Fruit fly (Drosophila melanogaster) whole organism, embryonic: ENCODE results near the gene CG8925.

ENCODE experiments used
- ATbp ChIP-seq: fragments of 200-800 bp; sonication (Bioruptor generic); optimal IDR thresholded peaks from 2 replicates; lab custom pipeline; 2017; ENCODE audit warnings: missing biosample characterization, mild to moderate bottlenecking, missing genetic modification characterization, missing genetic modification reagents
- CG12744 ChIP-seq: fragments of 200-800 bp; sonication (Bioruptor generic); optimal IDR thresholded peaks from 2 replicates; lab custom pipeline; 2016; ENCODE audit warnings: missing biosample characterization, missing genetic modification characterization
- CG1602 ChIP-seq: fragments of 200-800 bp; sonication (Bioruptor generic); optimal IDR thresholded peaks from 3 replicates; lab custom pipeline; 2016; ENCODE audit warnings: missing biosample characterization, missing genetic modification characterization
- CG18262 ChIP-seq: fragments of 200-800 bp; optimal IDR thresholded peaks from 3 replicates; lab custom pipeline; 2019; ENCODE audit warnings: missing biosample characterization, mild to moderate bottlenecking, missing genetic modification characterization, moderate library complexity
- CG33213 ChIP-seq: fragments of 200-800 bp; sonication (Bioruptor generic); optimal IDR thresholded peaks from 3 replicates; lab custom pipeline; 2016; ENCODE audit warnings: missing biosample characterization, missing genetic modification characterization
- CG8388 ChIP-seq: fragments of 200-800 bp; sonication (Bioruptor generic); optimal IDR thresholded peaks from 2 replicates; lab custom pipeline; 2019; ENCODE audit warnings: missing biosample characterization, mild to moderate bottlenecking, missing genetic modification characterization, moderate library complexity
- CrebB ChIP-seq: fragments of 200-800 bp; sonication (Bioruptor generic); optimal IDR thresholded peaks from 3 replicates; lab custom pipeline; 2018; ENCODE audit warnings: missing biosample characterization, mild to moderate bottlenecking, missing genetic modification characterization
- cg ChIP-seq: fragments of 200-800 bp; sonication (Bioruptor generic); optimal IDR thresholded peaks from 3 replicates; lab custom pipeline; 2019; ENCODE audit warnings: missing biosample characterization, mild to moderate bottlenecking, missing genetic modification characterization, moderate library complexity
- dmrt99B ChIP-seq: fragments of 200-800 bp; sonication (Bioruptor generic); optimal IDR thresholded peaks from 2 replicates; lab custom pipeline; 2018; ENCODE audit warnings: missing biosample characterization, mild to moderate bottlenecking, missing genetic modification characterization, moderate library complexity
- fu2 ChIP-seq: fragments of 200-800 bp; sonication (Bioruptor generic); optimal IDR thresholded peaks from 2 replicates; lab custom pipeline; 2016; ENCODE audit warnings: missing biosample characterization, missing genetic modification characterization
- grn ChIP-seq: fragments of 200-800 bp; sonication (Bioruptor generic); optimal IDR thresholded peaks from 3 replicates; lab custom pipeline; 2017; ENCODE audit warnings: missing biosample characterization, missing genetic modification characterization
- kay ChIP-seq: fragments of 200-800 bp; sonication (Bioruptor generic); optimal IDR thresholded peaks from 2 replicates; lab custom pipeline; 2016; ENCODE audit warnings: missing biosample characterization, missing genetic modification characterization
- ranshi ChIP-seq: fragments of 200-800 bp; sonication (Bioruptor generic); IDR thresholded peaks from 2 replicates; pipeline ENCODE4 v1.3.6; 2022; ENCODE audit warnings: missing biosample characterization, missing genetic modification characterization

DNA sequence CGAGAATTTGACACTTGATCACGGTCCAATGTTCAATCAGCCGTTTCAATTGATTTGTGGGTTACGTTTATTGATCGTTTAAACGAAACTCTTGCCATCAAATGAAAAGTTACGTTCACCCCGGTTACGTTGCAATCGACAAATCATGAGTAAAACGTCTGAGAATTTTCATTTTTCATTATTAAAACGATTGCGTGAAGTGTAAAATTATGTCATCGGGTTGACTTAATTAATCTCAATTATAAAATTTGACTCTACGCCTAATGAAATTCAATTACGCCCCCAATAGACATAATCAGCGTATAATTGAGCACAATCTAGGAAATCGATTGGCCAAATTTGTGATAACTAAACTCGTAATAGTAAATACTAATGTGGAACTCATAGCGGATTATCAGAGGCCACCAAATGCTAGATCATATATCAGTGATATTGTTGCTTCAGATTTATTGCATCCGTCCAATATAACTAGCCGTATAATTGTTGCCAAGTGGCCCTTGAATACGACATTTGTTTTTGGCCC is 28.8 kb downstream of the CG8925 start:
- TF ChIP-seq CrebB (tag; lab: Kevin White, UChicago) (no peak), CG12744 (GFP tag; lab: Kevin White, UChicago) (no peak), cg (GFP tag; lab: Kevin White, UChicago) (no peak), CG8388 (GFP tag; lab: Kevin White, UChicago) (no peak), fu2 (no peak), CG18262 (tag; lab: Kevin White, UChicago) (no peak), ATbp (GFP tag; lab: Kevin White, UChicago) (no peak), ranshi (GFP tag; lab: Robert Waterston, UW) (no peak), dmrt99B (tag; lab: Kevin White, UChicago) (no peak), CG33213 (no peak), kay (no peak), grn (GFP tag; lab: Kevin White, UChicago) (no peak), CG1602 (GFP tag; lab: Kevin White, UChicago) (no peak)
